Fruit fly (Drosophila melanogaster) whole organism, embryonic: ENCODE measurements around the gene CG14270.

Source experiments
- Asciz ChIP-seq: fragments of 200-800 bp; sonication (Bioruptor generic); optimal IDR thresholded peaks from 2 replicates; lab custom pipeline; 2017; ENCODE audit warnings: missing biosample characterization, mild to moderate bottlenecking, missing genetic modification characterization, missing genetic modification reagents
- Bdp1 ChIP-seq: fragments of 200-800 bp; sonication (Bioruptor generic); optimal IDR thresholded peaks from 3 replicates; lab custom pipeline; 2016; ENCODE audit warnings: missing biosample characterization, missing genetic modification characterization
- CG10462 ChIP-seq: fragments of 200-800 bp; sonication (Bioruptor generic); optimal IDR thresholded peaks from 2 replicates; lab custom pipeline; 2016; ENCODE audit warnings: missing biosample characterization, missing genetic modification characterization
- CG11093 ChIP-seq: fragments of 200-800 bp; sonication (Bioruptor generic); IDR thresholded peaks from 3 replicates; pipeline ENCODE4 v1.3.6; 2022; ENCODE audit warnings: missing biosample characterization, missing genetic modification characterization
- CG13123 ChIP-seq: fragments of 200-800 bp; sonication (Bioruptor generic); optimal IDR thresholded peaks from 2 replicates; lab custom pipeline; 2016; ENCODE audit warnings: missing biosample characterization, missing genetic modification characterization
- CG15011 ChIP-seq: fragments of 200-800 bp; sonication (Bioruptor generic); optimal IDR thresholded peaks from 3 replicates; lab custom pipeline; 2018; ENCODE audit warnings: missing biosample characterization, mild to moderate bottlenecking, missing genetic modification characterization
- CG16863 ChIP-seq: fragments of 200-800 bp; sonication (Bioruptor generic); optimal IDR thresholded peaks from 3 replicates; lab custom pipeline; 2016; ENCODE audit warnings: missing biosample characterization, missing genetic modification characterization
- CG17186 ChIP-seq: fragments of 200-800 bp; sonication (Bioruptor generic); optimal IDR thresholded peaks from 3 replicates; lab custom pipeline; 2017; ENCODE audit warnings: missing biosample characterization, missing genetic modification reagents, missing genetic modification characterization
- CG18011 ChIP-seq: fragments of 200-800 bp; sonication (Bioruptor generic); optimal IDR thresholded peaks from 2 replicates; lab custom pipeline; 2017; ENCODE audit warnings: missing biosample characterization, missing genetic modification characterization, mild to moderate bottlenecking, moderate library complexity, missing genotype
- CG18476 ChIP-seq: fragments of 200-800 bp; sonication (Bioruptor generic); optimal IDR thresholded peaks from 2 replicates; lab custom pipeline; 2016; ENCODE audit warnings: missing biosample characterization, mild to moderate bottlenecking, missing genetic modification characterization
- CG2116 ChIP-seq: fragments of 200-800 bp; sonication (Bioruptor generic); optimal IDR thresholded peaks from 3 replicates; lab custom pipeline; 2018; ENCODE audit warnings: missing biosample characterization, mild to moderate bottlenecking, missing genetic modification characterization
- CG30431 ChIP-seq: fragments of 200-800 bp; sonication (Bioruptor generic); optimal IDR thresholded peaks from 2 replicates; lab custom pipeline; 2017; ENCODE audit warnings: missing biosample characterization, missing genetic modification characterization
- CG33557 ChIP-seq: fragments of 200-800 bp; sonication (Bioruptor generic); optimal IDR thresholded peaks from 2 replicates; lab custom pipeline; 2019; ENCODE audit warnings: missing biosample characterization, mild to moderate bottlenecking, missing genetic modification characterization, moderate library complexity
- CG3838 ChIP-seq: fragments of 200-800 bp; sonication (Bioruptor generic); optimal IDR thresholded peaks from 3 replicates; lab custom pipeline; 2016; ENCODE audit warnings: missing biosample characterization, missing genetic modification characterization
- CG43689 ChIP-seq: fragments of 200-800 bp; sonication (Bioruptor generic); IDR thresholded peaks from 2 replicates; pipeline ENCODE4 v1.3.6; 2022; ENCODE audit warnings: missing biosample characterization, missing genetic modification characterization
- CG4404 ChIP-seq: fragments of 200-800 bp; sonication (Bioruptor generic); IDR thresholded peaks from 2 replicates; pipeline ENCODE4 v1.3.6; 2022; ENCODE audit warnings: missing biosample characterization, missing genetic modification characterization
- CG5245 ChIP-seq: fragments of 200-800 bp; sonication (Bioruptor generic); optimal IDR thresholded peaks from 3 replicates; lab custom pipeline; 2016; ENCODE audit warnings: missing biosample characterization, missing genetic modification characterization
- CG7372 ChIP-seq: fragments of 200-800 bp; sonication (Bioruptor generic); IDR thresholded peaks from 2 replicates; pipeline ENCODE4 v1.3.6; 2022; ENCODE audit warnings: missing biosample characterization, missing genetic modification characterization
- CG9727 ChIP-seq: fragments of 200-800 bp; sonication (Bioruptor generic); optimal IDR thresholded peaks from 3 replicates; lab custom pipeline; 2017; ENCODE audit warnings: missing biosample characterization, mild to moderate bottlenecking, missing genetic modification characterization
- CrebB ChIP-seq: fragments of 200-800 bp; sonication (Bioruptor generic); optimal IDR thresholded peaks from 3 replicates; lab custom pipeline; 2018; ENCODE audit warnings: missing biosample characterization, mild to moderate bottlenecking, missing genetic modification characterization
- D ChIP-seq, 2 experiments: fragments of 200-800 bp in 1 of 2; fragments of >200 bp in 1 of 2; sonication (Bioruptor generic) in 1 of 2; optimal IDR thresholded peaks; 2 replicates in 1 of 2; 3 replicates in 1 of 2; lab custom pipeline; 2017; ENCODE audit warnings: mild to moderate bottlenecking in 1 of 2, missing biosample characterization in 1 of 2, missing genetic modification characterization in 1 of 2, missing genetic modification reagents in 1 of 2
- Dad ChIP-seq: fragments of 200-800 bp; sonication (Bioruptor generic); optimal IDR thresholded peaks from 3 replicates; lab custom pipeline; 2016; ENCODE audit warnings: missing biosample characterization, missing genetic modification characterization
- Dek ChIP-seq: fragments of 200-800 bp; sonication (Bioruptor generic); optimal IDR thresholded peaks from 3 replicates; lab custom pipeline; 2019; ENCODE audit warnings: missing biosample characterization, mild to moderate bottlenecking, missing genetic modification characterization, moderate library complexity
- Doc2 ChIP-seq: fragments of 200-800 bp; sonication (Bioruptor generic); IDR thresholded peaks from 2 replicates; pipeline ENCODE4 v1.3.6; 2022; ENCODE audit warnings: missing biosample characterization, missing genetic modification characterization
- Ets97D ChIP-seq: fragments of 200-800 bp; sonication (Bioruptor generic); optimal IDR thresholded peaks from 3 replicates; lab custom pipeline; 2016; ENCODE audit warnings: missing biosample characterization, missing genetic modification characterization
- Fer3 ChIP-seq: fragments of 200-800 bp; sonication (Bioruptor generic); optimal IDR thresholded peaks from 2 replicates; lab custom pipeline; 2018; ENCODE audit warnings: missing biosample characterization, mild to moderate bottlenecking, missing genetic modification characterization, moderate library complexity
- Hr51 ChIP-seq, 2 experiments: fragments of 200-800 bp; sonication (Bioruptor generic); optimal IDR thresholded peaks; 2 replicates in 1 of 2; 3 replicates in 1 of 2; lab custom pipeline; 2016 to 2018; ENCODE audit warnings: missing biosample characterization in 2 of 2, missing genetic modification characterization in 2 of 2, mild to moderate bottlenecking in 1 of 2, moderate library complexity in 1 of 2
- Hsf ChIP-seq: fragments of 200-800 bp; sonication (Bioruptor generic); optimal IDR thresholded peaks from 3 replicates; lab custom pipeline; 2016; ENCODE audit warnings: missing biosample characterization, missing genetic modification characterization
- Jarid2 ChIP-seq: fragments of 200-800 bp; sonication (Bioruptor generic); optimal IDR thresholded peaks from 3 replicates; lab custom pipeline; 2017; ENCODE audit warnings: mild to moderate bottlenecking, missing biosample characterization, missing genetic modification reagents, missing genetic modification characterization
- MTF-1 ChIP-seq: fragments of 200-800 bp; sonication (Bioruptor generic); optimal IDR thresholded peaks from 2 replicates; lab custom pipeline; 2018; ENCODE audit warnings: missing biosample characterization, mild to moderate bottlenecking, missing genetic modification characterization, borderline replicate concordance
- NFAT ChIP-seq: fragments of 200-800 bp; sonication (Bioruptor generic); IDR thresholded peaks from 2 replicates; pipeline ENCODE4 v1.3.6; 2022; ENCODE audit warnings: missing biosample characterization, missing genetic modification characterization
- Rfx ChIP-seq: fragments of 200-800 bp; sonication (Bioruptor generic); IDR thresholded peaks from 2 replicates; pipeline ENCODE4 v1.3.6; 2022; ENCODE audit warnings: missing biosample characterization, missing genetic modification characterization
- Spps ChIP-seq: fragments of 200-800 bp; sonication (Bioruptor generic); optimal IDR thresholded peaks from 2 replicates; lab custom pipeline; 2018; ENCODE audit warnings: missing biosample characterization, mild to moderate bottlenecking, missing genetic modification characterization
- Sry-β ChIP-seq: fragments of 200-800 bp; sonication (Bioruptor generic); optimal IDR thresholded peaks from 2 replicates; lab custom pipeline; 2018; ENCODE audit warnings: missing biosample characterization, mild to moderate bottlenecking, missing genetic modification characterization, moderate library complexity
- bab2 ChIP-seq: fragments of 200-800 bp; sonication (Bioruptor generic); optimal IDR thresholded peaks from 2 replicates; lab custom pipeline; 2016; ENCODE audit warnings: missing biosample characterization, missing genetic modification characterization
- chif ChIP-seq, 2 experiments: fragments of 200-800 bp; sonication (Bioruptor generic); optimal IDR thresholded peaks; 3 replicates each; lab custom pipeline; 2016; ENCODE audit warnings: missing biosample characterization in 2 of 2, missing genetic modification characterization in 2 of 2
- dati ChIP-seq: fragments of 200-800 bp; sonication (Bioruptor generic); IDR thresholded peaks from 2 replicates; pipeline ENCODE4 v1.3.6; 2022; ENCODE audit warnings: missing biosample characterization, missing genetic modification characterization
- dm ChIP-seq: fragments of 200-800 bp; sonication (Bioruptor generic); optimal IDR thresholded peaks from 3 replicates; lab custom pipeline; 2016; ENCODE audit warnings: missing biosample characterization, missing genetic modification characterization
- esg ChIP-seq: fragments of 200-800 bp; sonication (Bioruptor generic); conservative IDR thresholded peaks from 2 replicates; pipeline ENCODE4 v1.3.6; 2022; ENCODE audit warnings: missing biosample characterization, missing genetic modification characterization
- gro ChIP-seq: fragments of 200-800 bp; sonication (Bioruptor generic); optimal IDR thresholded peaks from 2 replicates; lab custom pipeline; 2016; ENCODE audit warnings: missing biosample characterization, missing genetic modification characterization
- lbe ChIP-seq: fragments of 200-800 bp; sonication (Bioruptor generic); optimal IDR thresholded peaks from 2 replicates; lab custom pipeline; 2016; ENCODE audit warnings: missing biosample characterization, mild to moderate bottlenecking, missing genetic modification characterization
- lilli ChIP-seq: fragments of 200-800 bp; sonication (Bioruptor generic); optimal IDR thresholded peaks from 3 replicates; lab custom pipeline; 2016; ENCODE audit warnings: missing biosample characterization, missing genetic modification characterization
- lov ChIP-seq, 2 experiments: fragments of 200-800 bp in 1 of 2; fragments of >200 bp in 1 of 2; sonication (Bioruptor generic) in 1 of 2; IDR thresholded peaks in 1 of 2; optimal IDR thresholded peaks in 1 of 2; 2 replicates in 1 of 2; 3 replicates in 1 of 2; pipeline versions ENCODE4 v1.3.6 to Lab custom; 2017 to 2022; ENCODE audit warnings: missing biosample characterization in 1 of 2, missing genetic modification characterization in 1 of 2
- nerfin-1 ChIP-seq: fragments of 200-800 bp; sonication (Bioruptor generic); optimal IDR thresholded peaks from 3 replicates; lab custom pipeline; 2019; ENCODE audit warnings: missing biosample characterization, mild to moderate bottlenecking, missing genetic modification characterization, moderate library complexity
- sug ChIP-seq: fragments of 200-800 bp; optimal IDR thresholded peaks from 2 replicates; lab custom pipeline; 2019; ENCODE audit warnings: missing biosample characterization, mild to moderate bottlenecking, missing genetic modification characterization, moderate library complexity
- toy ChIP-seq: fragments of 200-800 bp; sonication (Bioruptor generic); IDR thresholded peaks from 2 replicates; pipeline ENCODE4 v1.3.6; 2022; ENCODE audit warnings: missing biosample characterization, missing genetic modification characterization
- wek ChIP-seq: fragments of 200-800 bp; sonication (Bioruptor generic); optimal IDR thresholded peaks from 3 replicates; lab custom pipeline; 2018; ENCODE audit warnings: missing biosample characterization, mild to moderate bottlenecking, missing genetic modification characterization, moderate library complexity

CG14270 gene

dm6 chrX:3482119-3483014 lies 2.8 kb downstream of the CG14270 start, which contains the start of the genes CG10804 and CG10802 (continued):
- TF ChIP-seq Spps (tag; lab: Kevin White, UChicago) (peak; percentile 36), CG5245 (GFP tag; lab: Kevin White, UChicago) (peak; percentile 34), CG33557 (GFP tag; lab: Kevin White, UChicago) (peak; percentile 17), Hsf (GFP tag; lab: Kevin White, UChicago) (peak; percentile 82), Doc2 (GFP tag; lab: Robert Waterston, UW) (0 out of 2 replicates have a peak, but pooled peaks have one; percentile 9), CG16863 (GFP tag; lab: Kevin White, UChicago) (peak; percentile 69), Dad (GFP tag; lab: Kevin White, UChicago) (peak; percentile 39), CrebB (no peak), dati (GFP tag; lab: Robert Waterston, UW) (0 out of 2 replicates have a peak, but pooled peaks have one; percentile 45), MTF-1 (GFP tag; lab: Kevin White, UChicago) (no peak), toy (GFP tag; lab: Robert Waterston, UW) (peak; percentile 38; the same call in 1 of the 2 replicates), CG13123 (GFP tag; lab: Kevin White, UChicago) (peak; percentile 74), CG10462 (GFP tag; lab: Kevin White, UChicago) (peak; percentile 54), nerfin-1 (tag; lab: Kevin White, UChicago) (peak; percentile 54), CG4404 (GFP tag; lab: Robert Waterston, UW) (peak; percentile 77), CG17186 (GFP tag; lab: Kevin White, UChicago) (peak; percentile 12), CG7372 (GFP tag; lab: Robert Waterston, UW) (peak; percentile 87), CG18011 (GFP tag; lab: Kevin White, UChicago) (peak; percentile 45), lov (optimal IDR thresholded peaks at IDR 0.05; lab: Kevin White, UChicago) (no peak), lov (GFP tag; IDR thresholded peaks at IDR 0.05; lab: Robert Waterston, UW) (peak; percentile 64; the same call in 1 of the 3 replicates), lilli (GFP tag; lab: Kevin White, UChicago) (peak; percentile 90), Bdp1 (GFP tag; lab: Kevin White, UChicago) (peak; percentile 71), CG43689 (no peak), Hr51 (GFP tag; optimal IDR thresholded peaks at IDR 0.05; lab: Kevin White, UChicago) (peak; percentile 56 to 68), CG3838 (GFP tag; lab: Kevin White, UChicago) (no peak), Jarid2 (GFP tag; lab: Kevin White, UChicago) (no peak), esg (GFP tag; lab: Robert Waterston, UW) (peak; percentile 83), Sry-β (peak; percentile 86), Ets97D (GFP tag; lab: Kevin White, UChicago) (peak; percentile 69), Dek (tag; lab: Kevin White, UChicago) (peak; percentile 58), CG9727 (GFP tag; lab: Kevin White, UChicago) (peak; percentile 72), CG11093 (GFP tag; lab: Robert Waterston, UW) (peak; percentile 80), CG15011 (GFP tag; lab: Kevin White, UChicago) (no peak), bab2 (GFP tag; lab: Kevin White, UChicago) (peak; percentile 77), Fer3 (tag; lab: Kevin White, UChicago) (no peak), wek (GFP tag; lab: Kevin White, UChicago) (no peak), dm (GFP tag; lab: Kevin White, UChicago) (peak; percentile 53), sug (tag; lab: Kevin White, UChicago) (peak; percentile 60), lbe (GFP tag; lab: Kevin White, UChicago) (peak; percentile 45), Rfx (GFP tag; lab: Robert Waterston, UW) (peak; percentile 93), NFAT (GFP tag; lab: Robert Waterston, UW) (peak; percentile 77), CG18476 (GFP tag; lab: Kevin White, UChicago) (peak; percentile 49), gro (GFP tag; lab: Kevin White, UChicago) (peak; percentile 70), D (optimal IDR thresholded peaks at IDR 0.05; lab: Kevin White, UChicago) (peak; percentile 15), D (GFP tag; optimal IDR thresholded peaks at IDR 0.05; lab: Kevin White, UChicago) (peak; percentile 32), CG30431 (peak; percentile 32), chif (GFP tag; optimal IDR thresholded peaks at IDR 0.05; lab: Kevin White, UChicago) (peak; percentile 69 to 80), Asciz (GFP tag; lab: Kevin White, UChicago) (no peak), CG2116 (GFP tag; lab: Kevin White, UChicago) (peak; percentile 82)
